Worm (Caenorhabditis elegans) whole organism, L3 larva: ENCODE data around the gene arrd-12.

ENCODE experiments used
- ZK546.5 ChIP-seq: sonication (generic microtip); optimal IDR thresholded peaks from 2 replicates; lab custom pipeline; 2017; ENCODE audit warnings: missing biosample characterization, missing genetic modification characterization
- aly-2 ChIP-seq: fragments of 150-350 bp; optimal IDR thresholded peaks from 2 replicates; lab custom pipeline; 2014; ENCODE audit warnings: missing biosample characterization, missing genetic modification characterization
- ama-1 ChIP-seq: fragments of 150-350 bp; optimal IDR thresholded peaks from 2 replicates; lab custom pipeline; 2018
- ceh-16 ChIP-seq: sonication (generic microtip); optimal IDR thresholded peaks from 2 replicates; lab custom pipeline; 2017; ENCODE audit warnings: missing biosample characterization, missing genetic modification characterization
- ceh-28 ChIP-seq: fragments of 150-350 bp; optimal IDR thresholded peaks from 2 replicates; lab custom pipeline; 2014; ENCODE audit warnings: missing biosample characterization, missing genetic modification reagents, missing genetic modification characterization
- ceh-82 ChIP-seq: fragments of 150-350 bp; optimal IDR thresholded peaks from 2 replicates; lab custom pipeline; 2014; ENCODE audit warnings: missing biosample characterization, missing genetic modification characterization
- ceh-9 ChIP-seq: sonication (generic microtip); optimal IDR thresholded peaks from 2 replicates; lab custom pipeline; 2018; ENCODE audit warnings: missing biosample characterization, missing genetic modification characterization
- daf-12 ChIP-seq: fragments of 150-350 bp; optimal IDR thresholded peaks from 2 replicates; lab custom pipeline; 2014; ENCODE audit warnings: missing biosample characterization, missing genetic modification reagents, missing genetic modification characterization
- egl-27 ChIP-seq: sonication (generic microtip); optimal IDR thresholded peaks from 4 replicates; lab custom pipeline; 2017; ENCODE audit warnings: missing biosample characterization, missing genetic modification reagents, missing genetic modification characterization
- egl-5 ChIP-seq: fragments of 150-350 bp; optimal IDR thresholded peaks from 2 replicates; lab custom pipeline; 2017; ENCODE audit warnings: missing biosample characterization, missing genetic modification reagents, missing genetic modification characterization, inconsistent platforms
- elt-2 ChIP-seq: sonication (generic microtip); optimal IDR thresholded peaks from 2 replicates; lab custom pipeline; 2016; ENCODE audit warnings: missing genetic modification reagents, mild to moderate bottlenecking, missing genetic modification characterization, missing compliant biosample characterization
- elt-3 ChIP-seq, 3 experiments: fragments of 150-350 bp in 1 of 3; sonication (generic microtip) in 2 of 3; optimal IDR thresholded peaks; 2 replicates in 2 of 3; 4 replicates in 1 of 3; lab custom pipeline; 2014 to 2017; ENCODE audit warnings: missing biosample characterization in 3 of 3, missing genetic modification characterization in 3 of 3
- eor-1 ChIP-seq, 2 experiments: fragments of 150-350 bp; optimal IDR thresholded peaks; 2 replicates each; lab custom pipeline; 2014 to 2018; ENCODE audit warnings: missing biosample characterization in 2 of 2, missing genetic modification characterization in 2 of 2
- fkh-2 ChIP-seq: fragments of 150-350 bp; optimal IDR thresholded peaks from 2 replicates; lab custom pipeline; 2014; ENCODE audit warnings: missing biosample characterization, missing genetic modification reagents, missing genetic modification characterization
- fos-1 ChIP-seq: fragments of 150-350 bp; optimal IDR thresholded peaks from 2 replicates; lab custom pipeline; 2014; ENCODE audit warnings: missing biosample characterization, missing genetic modification characterization
- hmg-11 ChIP-seq: sonication (generic microtip); optimal IDR thresholded peaks from 2 replicates; lab custom pipeline; 2016; ENCODE audit warnings: missing genetic modification characterization, missing compliant biosample characterization
- jun-1 ChIP-seq: fragments of 150-350 bp; optimal IDR thresholded peaks from 2 replicates; lab custom pipeline; 2014; ENCODE audit warnings: missing biosample characterization, missing genetic modification reagents, missing genetic modification characterization
- lin-15B ChIP-seq: fragments of 150-350 bp; optimal IDR thresholded peaks from 2 replicates; lab custom pipeline; 2014; ENCODE audit warnings: missing biosample characterization, missing genetic modification characterization
- lin-39 ChIP-seq: fragments of 150-350 bp; optimal IDR thresholded peaks from 2 replicates; lab custom pipeline; 2018; ENCODE audit warnings: missing biosample characterization, missing genetic modification reagents, missing genetic modification characterization
- lsy-12 ChIP-seq: sonication (generic microtip); optimal IDR thresholded peaks from 2 replicates; lab custom pipeline; 2016; ENCODE audit warnings: mild to moderate bottlenecking, missing genetic modification characterization, missing compliant biosample characterization
- nfya-1 ChIP-seq: sonication (generic microtip); optimal IDR thresholded peaks from 2 replicates; lab custom pipeline; 2017; ENCODE audit warnings: missing genetic modification characterization, mild to moderate bottlenecking, missing compliant biosample characterization, antibody characterized with exemption, moderate library complexity; ENCODE audit not compliant: insufficient read depth
- nhr-23 ChIP-seq: fragments of 150-350 bp; optimal IDR thresholded peaks from 2 replicates; lab custom pipeline; 2014; ENCODE audit warnings: missing biosample characterization, missing genetic modification reagents, missing genetic modification characterization
- nhr-237 ChIP-seq: fragments of 150-350 bp; optimal IDR thresholded peaks from 2 replicates; lab custom pipeline; 2014; ENCODE audit warnings: missing biosample characterization, missing genetic modification characterization
- nhr-25 ChIP-seq: sonication (generic microtip); optimal IDR thresholded peaks from 2 replicates; lab custom pipeline; 2017; ENCODE audit warnings: missing biosample characterization, missing genetic modification characterization
- nhr-43 ChIP-seq: sonication (generic microtip); optimal IDR thresholded peaks from 2 replicates; lab custom pipeline; 2016; ENCODE audit warnings: mild to moderate bottlenecking, missing genetic modification characterization, missing compliant biosample characterization; ENCODE audit not compliant: poor library complexity, severe bottlenecking
- nhr-67 ChIP-seq: fragments of 150-350 bp; optimal IDR thresholded peaks from 2 replicates; lab custom pipeline; 2014; ENCODE audit warnings: missing biosample characterization, missing genetic modification characterization
- nhr-76 ChIP-seq: fragments of 150-350 bp; sonication (generic microtip); optimal IDR thresholded peaks from 5 replicates; lab custom pipeline; 2014; ENCODE audit warnings: missing biosample characterization, missing genetic modification characterization
- nhr-77 ChIP-seq: fragments of 150-350 bp; optimal IDR thresholded peaks from 2 replicates; lab custom pipeline; 2014; ENCODE audit warnings: missing biosample characterization, missing genetic modification characterization
- pha-4 ChIP-seq: fragments of 150-350 bp; optimal IDR thresholded peaks from 2 replicates; lab custom pipeline; 2014; ENCODE audit warnings: missing biosample characterization, missing genetic modification reagents, missing genetic modification characterization
- pqm-1 ChIP-seq: fragments of 150-350 bp; optimal IDR thresholded peaks from 2 replicates; lab custom pipeline; 2017; ENCODE audit warnings: missing biosample characterization, missing genetic modification characterization, inconsistent platforms
- skn-1 ChIP-seq: fragments of 150-350 bp; optimal IDR thresholded peaks from 2 replicates; lab custom pipeline; 2014; ENCODE audit warnings: missing biosample characterization, missing genetic modification characterization
- snpc-4 ChIP-seq: fragments of 150-350 bp; optimal IDR thresholded peaks from 2 replicates; lab custom pipeline; 2014; ENCODE audit warnings: missing biosample characterization, missing genetic modification characterization
- tbx-2 ChIP-seq: sonication (generic microtip); optimal IDR thresholded peaks from 2 replicates; lab custom pipeline; 2016; ENCODE audit warnings: mild to moderate bottlenecking, missing genetic modification characterization, missing compliant biosample characterization
- unc-39 ChIP-seq: sonication (generic microtip); optimal IDR thresholded peaks from 4 replicates; lab custom pipeline; 2017; ENCODE audit warnings: missing biosample characterization, missing genetic modification characterization
- unc-62 ChIP-seq: fragments of 150-350 bp; sonication (generic microtip); optimal IDR thresholded peaks from 4 replicates; lab custom pipeline; 2014; ENCODE audit warnings: missing biosample characterization, missing genetic modification reagents, missing genetic modification characterization
- zag-1 ChIP-seq: fragments of 150-350 bp; optimal IDR thresholded peaks from 2 replicates; lab custom pipeline; 2014; ENCODE audit warnings: missing biosample characterization, missing genetic modification characterization

The arrd-12 gene

ce11 chrII:13750128-13750527 is 15.9 kb upstream of the arrd-12 start:
- TF ChIP-seq lin-39 (tag; lab: Kevin White, UChicago) = no peak
- no peak for TF ChIP-seq tbx-2
- no peak for TF ChIP-seq pqm-1 (tag; lab: Kevin White, UChicago)
- TF ChIP-seq snpc-4 (tag; lab: Kevin White, UChicago) = no peak
- TF ChIP-seq ceh-82 = no peak
- TF ChIP-seq ZK546.5 (tag; lab: Kevin White, UChicago) = no peak
- TF ChIP-seq lsy-12 (tag; lab: Kevin White, UChicago) = no peak
- TF ChIP-seq zag-1 (tag; lab: Kevin White, UChicago) = no peak
- TF ChIP-seq daf-12 (tag; lab: Kevin White, UChicago) = no peak
- no peak for TF ChIP-seq unc-39
- no peak for TF ChIP-seq unc-62 (GFP tag; lab: Kevin White, UChicago)
- no peak for TF ChIP-seq lin-15B (tag; lab: Kevin White, UChicago)
- TF ChIP-seq nhr-76 (tag; lab: Kevin White, UChicago) = no peak
- no peak for TF ChIP-seq nhr-23 (tag; lab: Kevin White, UChicago)
- no peak for TF ChIP-seq elt-3 (tag; optimal IDR thresholded peaks at IDR 0.05; lab: Kevin White, UChicago)
- TF ChIP-seq nhr-77 (tag; lab: Kevin White, UChicago) = no peak
- TF ChIP-seq nhr-67 (tag; lab: Kevin White, UChicago) = no peak
- no peak for TF ChIP-seq elt-2 (tag; lab: Kevin White, UChicago)
- TF ChIP-seq, all 47 proteins: peak for 0

- TF ChIP-seq skn-1 (tag; lab: Kevin White, UChicago) = no peak
- peak; percentile 45 for TF ChIP-seq pha-4 (tag; lab: Kevin White, UChicago)
- TF ChIP-seq fkh-2 (tag; lab: Kevin White, UChicago) = no peak
These were observed 15.0 kb upstream of the arrd-12 start for ce11 chrII:13751030-13751429.

- TF ChIP-seq elt-3 (tag; optimal IDR thresholded peaks at IDR 0.05; lab: Kevin White, UChicago) (no peak), daf-12 (tag; lab: Kevin White, UChicago) (no peak), nhr-67 (tag; lab: Kevin White, UChicago) (no peak), egl-5 (tag; lab: Kevin White, UChicago) (no peak), ceh-9 (tag; lab: Kevin White, UChicago) (no peak), nhr-237 (no peak), ceh-28 (tag; lab: Kevin White, UChicago) (no peak), fos-1 (no peak), unc-39 (no peak), ceh-16 (no peak), nhr-43 (no peak), ama-1 (no peak), nhr-23 (tag; lab: Kevin White, UChicago) (no peak), nfya-1 (tag; lab: Kevin White, UChicago) (no peak), aly-2 (no peak), zag-1 (tag; lab: Kevin White, UChicago) (no peak)
- TF ChIP-seq, all 47 proteins: peak for 0
These were observed 14.0 kb upstream of the arrd-12 start, which contains the start of gene arrd-14 for ce11 chrII:13752016-13752415. arrd-14 (plus strand) TSS chrII:13752316.

ce11 chrII:13756232-13756631 is 9.8 kb upstream of the arrd-12 start:
- TF ChIP-seq elt-2 (tag; lab: Kevin White, UChicago) = no peak
- TF ChIP-seq eor-1 (tag; optimal IDR thresholded peaks at IDR 0.05; lab: Kevin White, UChicago) = no peak
- no peak for TF ChIP-seq jun-1 (tag; lab: Kevin White, UChicago)
- no peak for TF ChIP-seq nhr-43
- TF ChIP-seq ama-1 = no peak
- TF ChIP-seq zag-1 (tag; lab: Kevin White, UChicago) = no peak
- TF ChIP-seq egl-27 (tag; lab: Kevin White, UChicago) = no peak
- no peak for TF ChIP-seq nhr-237
- no peak for TF ChIP-seq aly-2
- no peak for TF ChIP-seq ceh-28 (tag; lab: Kevin White, UChicago)
- TF ChIP-seq nhr-25 (tag; lab: Kevin White, UChicago) = no peak
- TF ChIP-seq snpc-4 (tag; lab: Kevin White, UChicago) = no peak
- no peak for TF ChIP-seq fos-1
- peak; percentile 40 for TF ChIP-seq lin-39 (tag; lab: Kevin White, UChicago)
- TF ChIP-seq nfya-1 (tag; lab: Kevin White, UChicago) = peak; percentile 29
- no peak for TF ChIP-seq nhr-76 (tag; lab: Kevin White, UChicago)
- TF ChIP-seq ZK546.5 (tag; lab: Kevin White, UChicago) = no peak
- TF ChIP-seq hmg-11 (tag; lab: Kevin White, UChicago) = peak; percentile 15
- TF ChIP-seq lsy-12 (tag; lab: Kevin White, UChicago) = no peak
- TF ChIP-seq pha-4 (tag; lab: Kevin White, UChicago) = no peak
- TF ChIP-seq nhr-77 (tag; lab: Kevin White, UChicago) = no peak
